Worm (Caenorhabditis elegans) whole organism, early embryonic: ENCODE data around the gene nhr-271.

Source experiments
- B0310.2 ChIP-seq: sonication (generic microtip); optimal IDR thresholded peaks from 2 replicates; lab custom pipeline; 2016; ENCODE audit warnings: mild to moderate bottlenecking, missing genetic modification characterization, missing compliant biosample characterization
- F13C5.2 ChIP-seq: sonication (generic microtip); optimal IDR thresholded peaks from 2 replicates; lab custom pipeline; 2017; ENCODE audit warnings: mild to moderate bottlenecking, missing genetic modification characterization, inconsistent platforms, missing compliant biosample characterization
- aly-1 ChIP-seq: sonication (generic microtip); optimal IDR thresholded peaks from 2 replicates; lab custom pipeline; 2016; ENCODE audit warnings: missing genetic modification characterization, missing compliant biosample characterization
- ama-1 ChIP-seq: fragments of 150-350 bp; optimal IDR thresholded peaks from 2 replicates; lab custom pipeline; 2014
- ceh-13 ChIP-seq: fragments of 200-800 bp; sonication (Bioruptor generic); optimal IDR thresholded peaks from 2 replicates; lab custom pipeline; 2018; ENCODE audit warnings: mild to moderate bottlenecking, missing genetic modification characterization, missing compliant biosample characterization
- ceh-36 ChIP-seq: sonication (generic microtip); optimal IDR thresholded peaks from 2 replicates; lab custom pipeline; 2016; ENCODE audit warnings: missing genetic modification characterization, inconsistent platforms, missing compliant biosample characterization
- ets-7 ChIP-seq: sonication (generic microtip); optimal IDR thresholded peaks from 2 replicates; lab custom pipeline; 2016; ENCODE audit warnings: missing genotype, missing genetic modification characterization, missing compliant biosample characterization
- flt-1 ChIP-seq: fragments of 200-800 bp; sonication (Bioruptor generic); IDR thresholded peaks from 2 replicates; pipeline ENCODE4 v1.3.6; 2022; ENCODE audit warnings: missing genetic modification characterization, missing compliant biosample characterization
- hmbx-1 ChIP-seq: sonication (generic microtip); optimal IDR thresholded peaks from 2 replicates; lab custom pipeline; 2016; ENCODE audit warnings: mild to moderate bottlenecking, missing genetic modification characterization, missing compliant biosample characterization
- hnd-1 ChIP-seq: sonication (generic microtip); optimal IDR thresholded peaks from 2 replicates; lab custom pipeline; 2016; ENCODE audit warnings: missing genetic modification characterization, missing compliant biosample characterization
- scrt-1 ChIP-seq: fragments of 200-800 bp; sonication (Bioruptor generic); IDR thresholded peaks from 2 replicates; pipeline ENCODE4 v1.3.6; 2022; ENCODE audit warnings: missing genetic modification characterization, missing compliant biosample characterization
- tbx-11 ChIP-seq: fragments of 200-800 bp; sonication (Bioruptor generic); IDR thresholded peaks from 2 replicates; pipeline ENCODE4 v1.3.6; 2022; ENCODE audit warnings: missing genetic modification characterization, missing compliant biosample characterization

- TF ChIP-seq flt-1 (GFP tag; lab: Robert Waterston, UW) (no peak), ama-1 (lab: Kevin White, UChicago) (no peak), tbx-11 (GFP tag; lab: Robert Waterston, UW) (no peak), ets-7 (no peak), hmbx-1 (no peak), scrt-1 (GFP tag; lab: Robert Waterston, UW) (no peak), ceh-36 (tag; lab: Kevin White, UChicago) (no peak), aly-1 (tag; lab: Kevin White, UChicago) (no peak), F13C5.2 (tag; lab: Kevin White, UChicago) (no peak), hnd-1 (tag; lab: Kevin White, UChicago) (no peak), B0310.2 (tag; lab: Kevin White, UChicago) (no peak), ceh-13 (no peak)
These were observed 29.6 kb downstream of the nhr-271 start, which contains the start of gene srbc-65 for ce11 chrV:16550680-16551079.
